Fruit fly (Drosophila melanogaster): ENCODE measurements around the gene CG10182.

The CG10182 gene

DNA sequence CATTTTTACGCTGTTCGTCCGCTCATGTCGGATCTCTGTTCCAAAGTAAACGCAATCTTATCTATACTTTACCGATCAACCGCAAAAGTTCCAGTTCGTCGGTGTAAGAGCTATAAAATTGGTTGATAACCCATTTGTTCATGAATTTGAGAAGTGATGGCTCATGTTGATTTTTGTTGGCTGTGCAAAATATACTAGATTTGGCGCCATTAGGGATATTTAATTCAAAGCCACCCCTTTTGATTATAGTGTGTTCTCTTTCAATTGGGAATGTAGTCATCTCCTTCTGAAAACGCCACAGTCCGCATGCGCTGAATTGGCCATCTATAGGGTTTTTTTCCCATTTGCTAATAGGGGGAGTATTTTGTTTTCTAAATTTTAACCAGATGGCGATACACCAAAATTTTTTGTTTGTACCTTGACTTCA lies 50.9 kb downstream of the CG10182 start, which contains the start of gene Ugt303B2:
TSS of gene Ugt303B2 (minus strand) at position 190 of the 427 bp plus-strand sequence.
- no peak for TF ChIP-seq CG17801 (GFP tag; optimal IDR thresholded peaks at IDR 0.05; ENCODE audit: partially characterized antibody)

All from ovary, adult (tissue).